Worm (Caenorhabditis elegans) whole organism, dauer: ENCODE results near the gene lyst-1.

Source experiments
- unc-62 ChIP-seq: sonication (generic microtip); optimal IDR thresholded peaks from 2 replicates; lab custom pipeline; 2017; ENCODE audit warnings: missing biosample characterization, missing genetic modification reagents, missing genetic modification characterization

lyst-1 gene

DNA sequence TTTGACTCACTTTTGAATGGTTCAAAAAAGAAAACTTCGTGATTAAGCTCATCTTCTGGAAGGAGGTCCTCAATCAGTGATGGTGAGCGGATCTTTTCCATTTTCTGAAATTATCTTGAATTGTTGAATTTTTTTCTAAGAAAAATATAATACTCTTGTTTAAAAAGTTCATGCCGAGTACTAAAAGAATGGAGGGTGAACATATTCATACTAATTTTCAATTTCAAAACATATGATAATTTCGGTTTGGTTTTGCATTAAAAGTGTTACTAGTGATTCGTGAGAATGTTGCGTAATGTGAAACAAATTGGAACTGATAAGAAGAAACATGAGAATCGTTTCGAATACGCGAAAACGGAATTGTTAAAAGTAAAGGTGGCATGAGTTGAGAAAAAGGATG lies at the start of gene lyst-1:
Gene lyst-1, minus strand, starts transcription at position 101 of the 400 bp plus-strand sequence.
- no peak for TF ChIP-seq unc-62 (GFP tag; lab: Kevin White, UChicago)

DNA sequence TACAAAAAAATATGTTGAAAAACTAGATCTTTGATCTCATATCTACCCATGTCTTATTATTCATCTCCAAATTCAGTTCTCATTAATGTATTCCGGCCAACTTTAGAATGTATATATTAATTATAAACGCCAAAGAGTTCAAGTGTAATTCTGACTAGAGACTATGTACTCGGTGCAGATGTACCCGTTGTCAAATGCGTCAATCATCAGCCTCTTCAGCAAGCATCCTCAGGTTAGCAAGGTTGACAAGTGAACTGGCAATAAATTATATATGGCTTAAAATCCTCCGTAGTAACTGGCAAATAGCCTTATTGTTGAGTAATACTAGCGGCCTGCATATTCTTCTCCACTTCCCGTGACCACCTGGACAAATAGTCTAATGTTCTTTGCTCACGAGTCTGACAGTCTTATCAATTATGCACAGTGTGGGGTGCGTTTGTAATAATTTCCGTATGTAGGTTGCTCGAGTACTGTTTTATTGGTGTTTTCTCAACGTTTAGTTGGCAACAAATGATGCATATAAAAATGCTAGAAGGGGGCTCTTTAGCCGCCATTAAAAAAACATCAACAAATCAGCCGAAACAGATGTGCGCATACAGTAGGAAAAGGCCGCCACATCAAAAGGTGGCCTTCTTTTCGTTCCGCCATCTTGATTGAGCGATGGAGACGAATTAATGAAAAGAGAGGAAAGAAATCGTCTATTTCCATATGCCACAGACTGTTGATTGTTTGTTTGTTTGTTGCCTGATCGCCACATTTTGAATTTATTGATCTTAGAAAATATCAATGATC lies 47.5 kb upstream of the lyst-1 start:
- no peak for TF ChIP-seq unc-62 (GFP tag; lab: Kevin White, UChicago)

- no peak for TF ChIP-seq unc-62 (GFP tag; lab: Kevin White, UChicago)
Observed at ce11 chrX:12186592-12186991, 45.6 kb upstream of the lyst-1 start.

DNA sequence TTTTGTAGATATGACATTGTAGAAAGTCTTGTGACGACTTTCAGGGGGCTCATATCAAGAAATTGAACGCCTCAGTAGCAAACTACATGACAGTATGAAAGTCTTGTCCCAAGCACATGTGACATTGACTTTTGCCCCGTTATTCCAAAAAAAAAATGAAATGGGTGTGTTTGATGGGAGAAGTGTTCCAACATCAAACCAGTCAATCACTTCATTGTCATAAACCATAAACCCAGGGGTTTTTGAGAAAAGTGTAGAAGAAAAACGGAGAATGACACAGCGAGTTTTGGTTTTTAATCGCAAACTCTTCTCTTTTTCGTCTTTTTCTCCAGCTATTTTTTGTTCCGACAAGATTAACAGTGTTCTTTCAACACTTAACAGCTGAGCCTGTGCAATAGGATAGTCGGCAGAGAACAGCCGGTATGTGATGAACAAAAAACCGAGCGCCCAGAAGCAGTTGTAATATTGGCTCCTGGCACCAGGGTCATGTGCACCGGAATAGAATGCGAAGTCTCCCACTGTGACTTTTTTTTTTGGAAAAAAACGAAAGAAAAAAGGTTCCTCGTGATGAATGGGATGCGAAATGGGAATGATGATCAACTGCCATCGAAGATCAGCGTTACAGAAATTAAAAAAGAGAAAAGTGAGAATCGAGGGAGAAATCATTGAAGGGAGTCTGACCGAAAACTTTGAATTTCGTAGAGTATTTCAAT lies 45.1 kb upstream of the lyst-1 start:
- no peak for TF ChIP-seq unc-62 (GFP tag; lab: Kevin White, UChicago)

DNA sequence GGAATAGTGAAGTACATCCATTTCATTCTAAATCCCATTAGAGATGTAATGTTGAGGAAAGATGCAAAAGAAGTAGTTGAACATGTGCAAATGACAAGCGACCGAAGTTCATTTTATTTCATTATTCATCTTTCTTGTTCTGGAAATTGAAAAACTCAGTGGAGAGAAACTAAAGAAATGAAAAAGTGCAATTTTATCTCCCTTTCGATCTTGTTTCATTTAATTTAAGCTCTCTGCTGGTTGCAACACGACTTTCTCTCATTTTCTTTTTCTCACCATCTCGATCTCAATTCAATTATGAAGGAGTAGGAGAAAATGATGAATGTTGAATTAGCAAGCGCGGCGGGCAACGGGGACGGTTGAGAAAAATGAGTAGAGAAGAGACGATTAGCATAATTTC lies 43.4 kb upstream of the lyst-1 start:
- no peak for TF ChIP-seq unc-62 (GFP tag; lab: Kevin White, UChicago)

DNA sequence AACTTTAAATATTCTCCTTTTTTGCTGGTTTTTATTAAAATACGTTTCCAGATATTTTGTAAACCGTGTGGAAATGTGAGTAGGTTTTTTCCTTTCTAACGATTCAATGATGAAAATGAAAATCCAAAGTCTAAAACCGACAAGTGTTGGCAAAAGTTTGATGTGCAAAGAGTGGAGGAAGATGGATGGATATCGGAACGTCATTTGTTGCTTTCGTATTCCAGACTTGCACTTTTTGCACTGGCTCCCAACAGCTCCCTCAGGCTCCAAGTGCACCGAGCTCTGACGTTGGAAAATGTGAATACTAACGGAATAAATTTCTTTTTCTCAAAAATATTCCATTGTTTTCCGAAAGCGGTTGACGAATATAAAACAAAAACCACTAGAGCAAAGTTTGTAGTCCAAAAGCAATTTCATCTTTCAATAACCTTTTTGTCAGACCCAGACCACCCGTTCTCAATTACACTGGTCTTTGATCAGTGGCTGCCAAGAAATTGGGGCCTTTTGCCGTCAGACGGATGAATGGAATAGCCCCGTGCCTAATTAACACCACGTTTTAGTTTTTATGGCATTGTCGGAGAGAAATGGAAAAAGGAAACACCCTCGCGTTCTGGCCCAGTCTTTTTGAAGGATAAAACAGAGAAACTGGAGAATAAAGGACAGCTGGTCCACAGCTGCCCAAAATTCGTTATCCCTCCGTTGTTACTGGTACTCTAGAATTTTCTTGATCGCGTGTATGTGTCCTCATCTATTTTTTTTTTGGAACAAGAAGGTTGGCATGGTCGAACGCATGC lies 41.9 kb upstream of the lyst-1 start:
- no peak for TF ChIP-seq unc-62 (GFP tag; lab: Kevin White, UChicago)

DNA sequence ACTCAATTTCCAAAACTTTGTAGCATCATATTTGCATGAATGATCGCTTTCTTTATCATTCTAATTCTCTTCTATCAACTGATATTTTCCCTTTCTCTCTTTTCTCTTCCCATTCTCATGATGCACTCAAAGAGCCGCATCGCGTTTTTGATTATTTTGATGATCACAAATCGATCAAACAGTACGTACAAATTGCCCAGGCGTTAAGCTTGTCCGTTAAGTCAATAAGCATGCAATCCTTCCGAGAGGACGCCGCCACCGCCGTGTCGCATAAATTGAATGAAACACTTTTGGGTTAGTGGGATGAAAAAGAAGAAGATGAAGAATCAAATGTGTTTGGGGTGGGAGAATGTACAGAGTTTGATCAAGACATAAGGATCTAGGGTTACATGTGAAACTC lies 40.7 kb upstream of the lyst-1 start:
- TF ChIP-seq unc-62 (GFP tag; lab: Kevin White, UChicago), result no peak

DNA sequence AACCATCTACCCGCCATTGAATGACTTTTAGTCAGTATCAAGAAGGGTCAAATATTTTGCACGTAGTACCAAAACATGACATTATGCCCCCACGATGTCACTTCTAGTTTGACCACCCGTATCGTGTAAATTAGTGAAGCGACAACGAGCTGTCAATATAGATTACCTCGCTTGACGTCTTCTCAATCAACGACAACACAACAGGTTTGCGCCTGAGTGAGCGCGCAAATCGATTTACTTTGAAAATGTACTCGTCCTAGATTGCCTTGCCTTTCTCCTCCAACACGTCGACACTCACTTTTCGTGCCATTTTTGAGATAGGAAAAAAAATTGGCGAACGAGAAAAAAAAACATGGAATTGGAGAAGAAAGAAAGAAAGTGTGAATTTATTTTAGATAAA lies 39.7 kb upstream of the lyst-1 start:
- no peak for TF ChIP-seq unc-62 (GFP tag; lab: Kevin White, UChicago)

ce11 chrX:12179817-12180384 lies 39.0 kb upstream of the lyst-1 start:
- TF ChIP-seq unc-62 (GFP tag; lab: Kevin White, UChicago), result no peak

ce11 chrX:12179090-12179488 lies 38.1 kb upstream of the lyst-1 start:
- TF ChIP-seq unc-62 (GFP tag; lab: Kevin White, UChicago), result no peak

DNA sequence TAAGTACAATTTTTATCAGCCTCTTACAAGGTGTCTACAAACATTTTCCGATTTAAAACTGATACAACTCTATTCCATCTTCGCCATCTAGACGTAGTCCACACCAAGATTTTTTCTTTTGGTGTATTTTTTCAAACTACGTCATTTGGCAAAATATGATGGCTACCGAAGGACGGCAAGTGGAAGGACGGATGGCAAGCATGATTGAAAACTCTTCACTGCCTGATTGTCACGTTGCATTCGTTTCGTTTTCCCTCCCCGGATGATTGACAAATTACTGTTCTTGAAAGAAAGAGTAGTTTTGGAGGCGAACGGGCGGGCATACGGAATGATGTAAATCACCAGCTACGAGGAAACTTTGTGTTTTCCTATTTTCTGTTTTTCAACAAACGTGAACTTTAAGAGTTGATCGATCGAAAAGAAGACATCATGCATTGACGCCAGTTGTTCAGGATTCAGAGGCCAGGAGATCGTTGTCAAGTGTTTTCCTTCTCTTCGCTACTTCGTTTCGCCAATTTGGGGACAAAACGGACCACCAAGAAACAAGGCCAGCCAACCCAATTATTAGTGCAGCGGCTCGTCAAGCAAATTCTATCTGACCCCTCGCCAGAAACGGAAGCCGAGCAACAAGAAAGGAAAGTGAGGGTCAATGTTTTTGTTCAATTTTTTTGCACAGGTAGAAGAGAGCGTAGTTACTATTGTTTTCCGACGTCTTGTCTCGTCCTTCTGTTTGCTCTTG lies 37.6 kb upstream of the lyst-1 start:
- no peak for TF ChIP-seq unc-62 (GFP tag; lab: Kevin White, UChicago)

DNA sequence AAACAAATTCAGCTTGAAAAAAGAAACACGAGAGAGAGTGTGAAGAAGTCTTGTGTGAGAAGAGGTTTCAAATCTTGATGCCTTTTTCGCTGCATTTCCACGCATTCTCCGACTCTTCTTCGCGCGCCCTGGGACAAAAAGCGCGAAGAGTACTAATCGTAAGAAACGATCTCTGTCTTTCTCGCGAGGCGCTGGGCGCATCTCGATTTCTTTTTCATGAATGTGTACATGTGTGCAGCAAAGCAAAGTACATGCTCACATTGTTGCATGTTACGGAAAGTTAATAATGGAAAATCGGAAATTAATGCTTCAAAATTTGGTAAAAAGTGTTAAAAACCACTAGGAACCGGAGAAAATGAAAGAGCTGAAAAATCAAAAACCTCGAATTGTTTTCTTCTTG lies 36.6 kb upstream of the lyst-1 start:
- TF ChIP-seq unc-62 (GFP tag; lab: Kevin White, UChicago), result no peak

DNA sequence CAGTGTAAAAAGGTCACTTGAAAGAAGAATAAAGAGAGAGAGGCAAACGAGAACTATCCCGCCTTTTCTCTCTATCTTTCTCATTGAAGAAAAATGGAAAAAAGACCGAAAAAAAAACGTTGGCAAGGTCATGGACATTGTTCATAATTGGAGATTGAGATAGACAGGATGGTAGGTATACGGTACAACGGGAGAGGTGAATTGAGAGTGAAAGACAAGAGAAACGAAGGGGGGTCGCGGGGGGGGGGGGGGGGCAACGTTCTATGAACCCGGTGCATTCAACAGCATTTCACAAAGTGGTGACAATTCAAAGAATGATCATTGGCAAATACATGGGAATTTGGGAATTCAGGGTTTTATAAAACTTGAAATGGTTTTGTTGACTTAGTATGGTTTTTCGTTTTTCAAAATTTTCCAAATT lies 35.9 kb upstream of the lyst-1 start:
- TF ChIP-seq unc-62 (GFP tag; lab: Kevin White, UChicago), result no peak

DNA sequence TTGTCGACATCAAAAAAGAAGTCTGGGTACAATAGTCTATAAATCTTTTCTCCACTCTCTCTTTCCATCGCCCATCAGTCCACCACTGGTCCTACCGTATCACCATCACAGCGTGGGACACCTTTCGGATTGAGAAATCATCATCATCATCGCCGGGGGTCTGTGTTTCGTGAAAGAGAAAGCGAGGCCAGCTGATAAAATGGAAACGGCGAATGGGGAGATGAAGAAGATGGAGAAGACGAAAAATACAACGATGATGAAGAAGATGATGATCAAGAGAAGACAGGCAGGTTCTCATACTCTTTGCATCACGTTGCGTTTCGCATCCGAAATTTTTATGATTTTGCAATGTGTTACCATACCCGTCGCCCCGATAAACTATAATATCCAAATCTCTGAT lies 35.4 kb upstream of the lyst-1 start:
- TF ChIP-seq unc-62 (GFP tag; lab: Kevin White, UChicago), result no peak

ce11 chrX:12175667-12176278 lies 34.8 kb upstream of the lyst-1 start:
- TF ChIP-seq unc-62 (GFP tag; lab: Kevin White, UChicago), result no peak
